Worm (Caenorhabditis elegans) whole organism, mixed stage, embryonic: ENCODE results near the gene C28G1.10.

Experiments used
- elt-1 ChIP-seq: sonication (generic microtip); optimal IDR thresholded peaks from 2 replicates; lab custom pipeline; 2017; ENCODE audit warnings: missing genetic modification characterization, mild to moderate bottlenecking, missing compliant biosample characterization, antibody characterized with exemption, moderate library complexity, borderline replicate concordance; ENCODE audit not compliant: insufficient read depth
- lin-32 ChIP-seq: fragments of 200-800 bp; sonication (Bioruptor generic); optimal IDR thresholded peaks from 2 replicates; lab custom pipeline; 2018; ENCODE audit warnings: mild to moderate bottlenecking, missing genetic modification characterization, missing compliant biosample characterization
- nhr-237 ChIP-seq: fragments of 150-350 bp; optimal IDR thresholded peaks from 2 replicates; lab custom pipeline; 2014; ENCODE audit warnings: missing biosample characterization, missing genetic modification characterization
- sptf-1 ChIP-seq: sonication (generic microtip); optimal IDR thresholded peaks from 2 replicates; lab custom pipeline; 2017; ENCODE audit warnings: mild to moderate bottlenecking, missing genetic modification characterization, moderate library complexity, missing compliant biosample characterization

ce11 chrX:8846447-8847237 is at the start of gene C28G1.10:
- no peak for TF ChIP-seq nhr-237 (tag; lab: Kevin White, UChicago)
- no peak for TF ChIP-seq lin-32 (GFP tag; lab: Kevin White, UChicago)
- no peak for TF ChIP-seq sptf-1 (tag; lab: Kevin White, UChicago)
- TF ChIP-seq elt-1 (tag; lab: Kevin White, UChicago), result no peak
